Worm (Caenorhabditis elegans) whole organism, midembryonic: Measurements from ENCODE around the gene srlf-14.

ENCODE experiments used
- T22C8.4 ChIP-seq: fragments of 200-800 bp; sonication (Bioruptor generic); IDR thresholded peaks from 2 replicates; pipeline ENCODE4 v1.3.6; 2022; ENCODE audit warnings: missing genetic modification characterization, missing compliant biosample characterization
- cog-1 ChIP-seq: sonication (generic microtip); optimal IDR thresholded peaks from 2 replicates; lab custom pipeline; 2016; ENCODE audit warnings: missing genetic modification characterization, missing compliant biosample characterization
- flt-1 ChIP-seq: fragments of 200-800 bp; sonication (Bioruptor generic); IDR thresholded peaks from 2 replicates; pipeline ENCODE4 v1.3.6; 2022; ENCODE audit warnings: missing genetic modification characterization, missing compliant biosample characterization
- klf-2 ChIP-seq: fragments of 200-800 bp; sonication (Bioruptor generic); conservative IDR thresholded peaks from 2 replicates; pipeline ENCODE4 v1.3.6; 2022; ENCODE audit warnings: missing genetic modification reagents, missing genetic modification characterization, missing compliant biosample characterization
- med-1 ChIP-seq: sonication (generic microtip); optimal IDR thresholded peaks from 2 replicates; lab custom pipeline; 2017; ENCODE audit warnings: missing genetic modification characterization, mild to moderate bottlenecking, missing compliant biosample characterization, antibody characterized with exemption, missing genetic modification reagents; ENCODE audit not compliant: insufficient read depth
- ref-1 ChIP-seq: fragments of 200-800 bp; sonication (Bioruptor generic); conservative IDR thresholded peaks from 2 replicates; pipeline ENCODE4 v1.3.6; 2022; ENCODE audit warnings: missing genetic modification reagents, missing genetic modification characterization, missing compliant biosample characterization
- tab-1 ChIP-seq: fragments of 200-800 bp; sonication (Bioruptor generic); IDR thresholded peaks from 2 replicates; pipeline ENCODE4 v1.3.6; 2022; ENCODE audit warnings: missing genetic modification characterization, missing compliant biosample characterization
- ztf-23 ChIP-seq: fragments of 200-800 bp; sonication (Bioruptor generic); IDR thresholded peaks from 2 replicates; pipeline ENCODE4 v1.3.6; 2022; ENCODE audit warnings: missing genetic modification reagents, missing genetic modification characterization, missing compliant biosample characterization
- ztf-29 ChIP-seq: fragments of 200-800 bp; sonication (Bioruptor generic); IDR thresholded peaks from 2 replicates; pipeline ENCODE4 v1.3.6; 2022; ENCODE audit warnings: missing genetic modification reagents, missing genetic modification characterization, missing compliant biosample characterization

The srlf-14 gene

ce11 chrIV:10916134-10916533 lies 22.0 kb upstream of the srlf-14 start:
- TF ChIP-seq cog-1 (tag; lab: Kevin White, UChicago): no peak
- TF ChIP-seq ref-1 (GFP tag; lab: Robert Waterston, UW): no peak
- TF ChIP-seq klf-2 (GFP tag; lab: Robert Waterston, UW): no peak
- no peak for TF ChIP-seq flt-1 (GFP tag; lab: Robert Waterston, UW)
- TF ChIP-seq med-1 (GFP tag; lab: Kevin White, UChicago): no peak
- no peak for TF ChIP-seq ztf-29 (GFP tag; lab: Robert Waterston, UW)

- TF ChIP-seq ztf-29 (GFP tag; lab: Robert Waterston, UW): no peak
- no peak for TF ChIP-seq ref-1 (GFP tag; lab: Robert Waterston, UW)
- no peak for TF ChIP-seq flt-1 (GFP tag; lab: Robert Waterston, UW)
- no peak for TF ChIP-seq T22C8.4 (GFP tag; lab: Robert Waterston, UW)
- TF ChIP-seq tab-1 (GFP tag; lab: Robert Waterston, UW): no peak
Measured at ce11 chrIV:10915388-10915787, 21.2 kb upstream of the srlf-14 start, which contains the start of gene ZK593.3. Gene ZK593.3, plus strand, starts transcription at chrIV:10915688.

- TF ChIP-seq klf-2 (GFP tag; lab: Robert Waterston, UW) (no peak), tab-1 (GFP tag; lab: Robert Waterston, UW) (no peak), ztf-29 (GFP tag; lab: Robert Waterston, UW) (no peak), med-1 (GFP tag; lab: Kevin White, UChicago) (no peak), flt-1 (GFP tag; lab: Robert Waterston, UW) (no peak), T22C8.4 (GFP tag; lab: Robert Waterston, UW) (no peak), ztf-23 (GFP tag; lab: Robert Waterston, UW) (no peak), cog-1 (tag; lab: Kevin White, UChicago) (no peak), ref-1 (GFP tag; lab: Robert Waterston, UW) (no peak)
Measured at ce11 chrIV:10913081-10913480, 18.9 kb upstream of the srlf-14 start, which contains the start of gene ZK593.2. Gene ZK593.2, plus strand, starts transcription at chrIV:10913381.

ce11 chrIV:10909708-10910107 lies 15.6 kb upstream of the srlf-14 start, which contains the start of gene pyk-2:
Gene pyk-2, plus strand, starts transcription at chrIV:10909913.
- TF ChIP-seq klf-2 (GFP tag; lab: Robert Waterston, UW): no peak
- TF ChIP-seq T22C8.4 (GFP tag; lab: Robert Waterston, UW): no peak
- no peak for TF ChIP-seq flt-1 (GFP tag; lab: Robert Waterston, UW)

- TF ChIP-seq ref-1 (GFP tag; lab: Robert Waterston, UW): no peak
- no peak for TF ChIP-seq flt-1 (GFP tag; lab: Robert Waterston, UW)
- TF ChIP-seq med-1 (GFP tag; lab: Kevin White, UChicago): no peak
- TF ChIP-seq ztf-29 (GFP tag; lab: Robert Waterston, UW): no peak
- TF ChIP-seq cog-1 (tag; lab: Kevin White, UChicago): no peak
- no peak for TF ChIP-seq T22C8.4 (GFP tag; lab: Robert Waterston, UW)
- no peak for TF ChIP-seq ztf-23 (GFP tag; lab: Robert Waterston, UW)
- TF ChIP-seq klf-2 (GFP tag; lab: Robert Waterston, UW): no peak
- TF ChIP-seq tab-1 (GFP tag; lab: Robert Waterston, UW): no peak
Measured at ce11 chrIV:10909206-10909605, 15.1 kb upstream of the srlf-14 start, which contains the start of gene ZK596.2. Gene ZK596.2, minus strand, starts transcription at chrIV:10909306.

- TF ChIP-seq tab-1 (GFP tag; lab: Robert Waterston, UW): no peak
- TF ChIP-seq flt-1 (GFP tag; lab: Robert Waterston, UW): no peak
- no peak for TF ChIP-seq cog-1 (tag; lab: Kevin White, UChicago)
- TF ChIP-seq T22C8.4 (GFP tag; lab: Robert Waterston, UW): no peak
- no peak for TF ChIP-seq ref-1 (GFP tag; lab: Robert Waterston, UW)
- TF ChIP-seq ztf-29 (GFP tag; lab: Robert Waterston, UW): no peak
- no peak for TF ChIP-seq med-1 (GFP tag; lab: Kevin White, UChicago)
- no peak for TF ChIP-seq ztf-23 (GFP tag; lab: Robert Waterston, UW)
- no peak for TF ChIP-seq klf-2 (GFP tag; lab: Robert Waterston, UW)
Measured at ce11 chrIV:10904282-10904681, 10.1 kb upstream of the srlf-14 start, which contains the start of gene ZK596.3. Gene ZK596.3, minus strand, starts transcription at chrIV:10904382.

ce11 chrIV:10902476-10902875 lies 8.3 kb upstream of the srlf-14 start:
- no peak for TF ChIP-seq ztf-29 (GFP tag; lab: Robert Waterston, UW)
- no peak for TF ChIP-seq klf-2 (GFP tag; lab: Robert Waterston, UW)
- TF ChIP-seq ztf-23 (GFP tag; lab: Robert Waterston, UW): no peak
- no peak for TF ChIP-seq T22C8.4 (GFP tag; lab: Robert Waterston, UW)
- TF ChIP-seq med-1 (GFP tag; lab: Kevin White, UChicago): no peak
- no peak for TF ChIP-seq cog-1 (tag; lab: Kevin White, UChicago)
- no peak for TF ChIP-seq flt-1 (GFP tag; lab: Robert Waterston, UW)
- no peak for TF ChIP-seq tab-1 (GFP tag; lab: Robert Waterston, UW)
- TF ChIP-seq ref-1 (GFP tag; lab: Robert Waterston, UW): no peak

ce11 chrIV:10900083-10900482 lies 5.9 kb upstream of the srlf-14 start, which contains the start of gene srlf-30:
Gene srlf-30, plus strand, starts transcription at chrIV:10900383.
- no peak for TF ChIP-seq ref-1 (GFP tag; lab: Robert Waterston, UW)
- TF ChIP-seq klf-2 (GFP tag; lab: Robert Waterston, UW): no peak
- TF ChIP-seq cog-1 (tag; lab: Kevin White, UChicago): no peak
- TF ChIP-seq flt-1 (GFP tag; lab: Robert Waterston, UW): no peak
- no peak for TF ChIP-seq T22C8.4 (GFP tag; lab: Robert Waterston, UW)
- TF ChIP-seq tab-1 (GFP tag; lab: Robert Waterston, UW): no peak
- TF ChIP-seq ztf-23 (GFP tag; lab: Robert Waterston, UW): no peak
- TF ChIP-seq ztf-29 (GFP tag; lab: Robert Waterston, UW): no peak
- TF ChIP-seq med-1 (GFP tag; lab: Kevin White, UChicago): no peak

- TF ChIP-seq T22C8.4 (GFP tag; lab: Robert Waterston, UW) (no peak), ztf-29 (GFP tag; lab: Robert Waterston, UW) (no peak)
Measured at ce11 chrIV:10899091-10899490, 4.9 kb upstream of the srlf-14 start, which contains the start of the genes F13E9.9 and F13E9.19. Gene F13E9.9, minus strand, starts transcription at chrIV:10899191. Gene F13E9.19, plus strand, starts transcription at chrIV:10899406.
